Worm (Caenorhabditis elegans) whole organism, L3 larva: Measurements from ENCODE around the gene Y39A1A.17.

Experiments used
- ama-1 ChIP-seq: fragments of 150-350 bp; optimal IDR thresholded peaks from 2 replicates; lab custom pipeline; 2018
- ceh-16 ChIP-seq: sonication (generic microtip); optimal IDR thresholded peaks from 2 replicates; lab custom pipeline; 2017; ENCODE audit warnings: missing biosample characterization, missing genetic modification characterization
- ceh-28 ChIP-seq: fragments of 150-350 bp; optimal IDR thresholded peaks from 2 replicates; lab custom pipeline; 2014; ENCODE audit warnings: missing biosample characterization, missing genetic modification reagents, missing genetic modification characterization
- ceh-82 ChIP-seq: fragments of 150-350 bp; optimal IDR thresholded peaks from 2 replicates; lab custom pipeline; 2014; ENCODE audit warnings: missing biosample characterization, missing genetic modification characterization
- ceh-9 ChIP-seq: sonication (generic microtip); optimal IDR thresholded peaks from 2 replicates; lab custom pipeline; 2018; ENCODE audit warnings: missing biosample characterization, missing genetic modification characterization
- daf-12 ChIP-seq: fragments of 150-350 bp; optimal IDR thresholded peaks from 2 replicates; lab custom pipeline; 2014; ENCODE audit warnings: missing biosample characterization, missing genetic modification reagents, missing genetic modification characterization
- egl-27 ChIP-seq: sonication (generic microtip); optimal IDR thresholded peaks from 4 replicates; lab custom pipeline; 2017; ENCODE audit warnings: missing biosample characterization, missing genetic modification reagents, missing genetic modification characterization
- egl-5 ChIP-seq: fragments of 150-350 bp; optimal IDR thresholded peaks from 2 replicates; lab custom pipeline; 2017; ENCODE audit warnings: missing biosample characterization, missing genetic modification reagents, missing genetic modification characterization, inconsistent platforms
- elt-1 ChIP-seq: fragments of 150-350 bp; optimal IDR thresholded peaks from 2 replicates; lab custom pipeline; 2014; ENCODE audit warnings: missing biosample characterization, missing genetic modification characterization
- elt-2 ChIP-seq: sonication (generic microtip); optimal IDR thresholded peaks from 2 replicates; lab custom pipeline; 2016; ENCODE audit warnings: missing genetic modification reagents, mild to moderate bottlenecking, missing genetic modification characterization, missing compliant biosample characterization
- elt-3 ChIP-seq, 3 experiments: fragments of 150-350 bp in 1 of 3; sonication (generic microtip) in 2 of 3; optimal IDR thresholded peaks; 2 replicates in 2 of 3; 4 replicates in 1 of 3; lab custom pipeline; 2014 to 2017; ENCODE audit warnings: missing biosample characterization in 3 of 3, missing genetic modification characterization in 3 of 3
- eor-1 ChIP-seq, 2 experiments: fragments of 150-350 bp; optimal IDR thresholded peaks; 2 replicates each; lab custom pipeline; 2014 to 2018; ENCODE audit warnings: missing biosample characterization in 2 of 2, missing genetic modification characterization in 2 of 2
- fkh-10 ChIP-seq: sonication (generic microtip); optimal IDR thresholded peaks from 2 replicates; lab custom pipeline; 2017; ENCODE audit warnings: missing biosample characterization, missing genetic modification reagents, missing genetic modification characterization
- fkh-2 ChIP-seq: fragments of 150-350 bp; optimal IDR thresholded peaks from 2 replicates; lab custom pipeline; 2014; ENCODE audit warnings: missing biosample characterization, missing genetic modification reagents, missing genetic modification characterization
- fos-1 ChIP-seq: fragments of 150-350 bp; optimal IDR thresholded peaks from 2 replicates; lab custom pipeline; 2014; ENCODE audit warnings: missing biosample characterization, missing genetic modification characterization
- hmg-11 ChIP-seq: sonication (generic microtip); optimal IDR thresholded peaks from 2 replicates; lab custom pipeline; 2016; ENCODE audit warnings: missing genetic modification characterization, missing compliant biosample characterization
- jun-1 ChIP-seq: fragments of 150-350 bp; optimal IDR thresholded peaks from 2 replicates; lab custom pipeline; 2014; ENCODE audit warnings: missing biosample characterization, missing genetic modification reagents, missing genetic modification characterization
- lin-39 ChIP-seq: fragments of 150-350 bp; optimal IDR thresholded peaks from 2 replicates; lab custom pipeline; 2018; ENCODE audit warnings: missing biosample characterization, missing genetic modification reagents, missing genetic modification characterization
- lsy-12 ChIP-seq: sonication (generic microtip); optimal IDR thresholded peaks from 2 replicates; lab custom pipeline; 2016; ENCODE audit warnings: mild to moderate bottlenecking, missing genetic modification characterization, missing compliant biosample characterization
- mml-1 ChIP-seq: fragments of 150-350 bp; sonication (generic microtip); optimal IDR thresholded peaks from 3 replicates; lab custom pipeline; 2014; ENCODE audit warnings: missing biosample characterization, missing genetic modification characterization
- nfya-1 ChIP-seq: sonication (generic microtip); optimal IDR thresholded peaks from 2 replicates; lab custom pipeline; 2017; ENCODE audit warnings: missing genetic modification characterization, mild to moderate bottlenecking, missing compliant biosample characterization, antibody characterized with exemption, moderate library complexity; ENCODE audit not compliant: insufficient read depth
- nhr-12 ChIP-seq: fragments of 150-350 bp; optimal IDR thresholded peaks from 2 replicates; lab custom pipeline; 2014; ENCODE audit warnings: missing biosample characterization, missing genetic modification characterization
- nhr-23 ChIP-seq: fragments of 150-350 bp; optimal IDR thresholded peaks from 2 replicates; lab custom pipeline; 2014; ENCODE audit warnings: missing biosample characterization, missing genetic modification reagents, missing genetic modification characterization
- nhr-25 ChIP-seq: sonication (generic microtip); optimal IDR thresholded peaks from 2 replicates; lab custom pipeline; 2017; ENCODE audit warnings: missing biosample characterization, missing genetic modification characterization
- nhr-28 ChIP-seq: fragments of 150-350 bp; optimal IDR thresholded peaks from 2 replicates; lab custom pipeline; 2014; ENCODE audit warnings: missing biosample characterization, missing genetic modification characterization
- nhr-43 ChIP-seq: sonication (generic microtip); optimal IDR thresholded peaks from 2 replicates; lab custom pipeline; 2016; ENCODE audit warnings: mild to moderate bottlenecking, missing genetic modification characterization, missing compliant biosample characterization; ENCODE audit not compliant: poor library complexity, severe bottlenecking
- nhr-67 ChIP-seq: fragments of 150-350 bp; optimal IDR thresholded peaks from 2 replicates; lab custom pipeline; 2014; ENCODE audit warnings: missing biosample characterization, missing genetic modification characterization
- pha-4 ChIP-seq: fragments of 150-350 bp; optimal IDR thresholded peaks from 2 replicates; lab custom pipeline; 2014; ENCODE audit warnings: missing biosample characterization, missing genetic modification reagents, missing genetic modification characterization
- pqm-1 ChIP-seq: fragments of 150-350 bp; optimal IDR thresholded peaks from 2 replicates; lab custom pipeline; 2017; ENCODE audit warnings: missing biosample characterization, missing genetic modification characterization, inconsistent platforms
- sea-2 ChIP-seq: fragments of 150-350 bp; sonication (generic microtip); optimal IDR thresholded peaks from 4 replicates; lab custom pipeline; 2014; ENCODE audit warnings: missing biosample characterization, missing genetic modification reagents, missing genetic modification characterization
- skn-1 ChIP-seq: fragments of 150-350 bp; optimal IDR thresholded peaks from 2 replicates; lab custom pipeline; 2014; ENCODE audit warnings: missing biosample characterization, missing genetic modification characterization
- tbx-2 ChIP-seq: sonication (generic microtip); optimal IDR thresholded peaks from 2 replicates; lab custom pipeline; 2016; ENCODE audit warnings: mild to moderate bottlenecking, missing genetic modification characterization, missing compliant biosample characterization
- unc-39 ChIP-seq: sonication (generic microtip); optimal IDR thresholded peaks from 4 replicates; lab custom pipeline; 2017; ENCODE audit warnings: missing biosample characterization, missing genetic modification characterization
- unc-62 ChIP-seq: fragments of 150-350 bp; sonication (generic microtip); optimal IDR thresholded peaks from 4 replicates; lab custom pipeline; 2014; ENCODE audit warnings: missing biosample characterization, missing genetic modification reagents, missing genetic modification characterization
- zag-1 ChIP-seq: fragments of 150-350 bp; optimal IDR thresholded peaks from 2 replicates; lab custom pipeline; 2014; ENCODE audit warnings: missing biosample characterization, missing genetic modification characterization
- ztf-11 ChIP-seq: fragments of 150-350 bp; optimal IDR thresholded peaks from 2 replicates; lab custom pipeline; 2014; ENCODE audit warnings: missing biosample characterization, missing genetic modification characterization
- ztf-4 ChIP-seq: fragments of 150-350 bp; optimal IDR thresholded peaks from 2 replicates; lab custom pipeline; 2014; ENCODE audit warnings: missing biosample characterization, missing genetic modification characterization

The Y39A1A.17 gene

DNA sequence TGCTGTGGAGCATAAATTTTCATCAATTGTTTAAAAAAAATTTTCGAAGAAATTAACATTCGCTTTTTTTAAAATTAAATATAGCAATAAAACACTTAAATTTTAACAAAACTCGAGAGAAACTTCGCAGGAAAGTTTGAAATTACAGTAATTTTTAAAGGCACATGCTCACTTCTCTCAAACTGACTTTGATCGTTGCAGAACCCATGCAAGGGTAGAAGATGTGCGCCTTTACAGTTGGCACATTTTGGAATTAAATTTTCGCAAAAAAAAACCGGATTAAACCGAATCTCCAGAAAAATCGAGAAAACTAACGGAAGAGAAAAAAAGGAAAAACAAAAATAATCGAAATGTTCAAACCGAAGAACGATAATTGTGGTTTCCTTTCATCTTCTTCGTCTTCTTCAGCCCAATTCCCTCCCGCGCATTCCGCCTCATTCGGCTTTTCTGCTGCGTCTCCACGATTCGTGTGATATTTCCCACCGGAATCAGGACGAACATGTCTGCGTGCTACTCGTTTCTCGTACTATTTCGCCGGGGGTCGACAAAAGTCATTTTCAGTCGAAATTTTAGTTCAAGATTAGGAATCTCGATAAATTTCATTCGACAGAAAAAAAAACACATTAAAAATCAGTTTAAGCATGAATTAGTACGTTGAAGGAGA, 45.5 kb upstream of the Y39A1A.17 start:
- TF ChIP-seq hmg-11 (tag; lab: Kevin White, UChicago) (peak; percentile 23), pqm-1 (tag; lab: Kevin White, UChicago) (no peak), nhr-25 (tag; lab: Kevin White, UChicago) (peak; percentile 45), nhr-23 (tag; lab: Kevin White, UChicago) (peak; percentile 67), ama-1 (lab: Kevin White, UChicago) (peak; percentile 8), ceh-16 (tag; lab: Kevin White, UChicago) (no peak), nhr-43 (tag; lab: Kevin White, UChicago) (peak; percentile 30)
- TF ChIP-seq, all 47 proteins: peak for 5

DNA sequence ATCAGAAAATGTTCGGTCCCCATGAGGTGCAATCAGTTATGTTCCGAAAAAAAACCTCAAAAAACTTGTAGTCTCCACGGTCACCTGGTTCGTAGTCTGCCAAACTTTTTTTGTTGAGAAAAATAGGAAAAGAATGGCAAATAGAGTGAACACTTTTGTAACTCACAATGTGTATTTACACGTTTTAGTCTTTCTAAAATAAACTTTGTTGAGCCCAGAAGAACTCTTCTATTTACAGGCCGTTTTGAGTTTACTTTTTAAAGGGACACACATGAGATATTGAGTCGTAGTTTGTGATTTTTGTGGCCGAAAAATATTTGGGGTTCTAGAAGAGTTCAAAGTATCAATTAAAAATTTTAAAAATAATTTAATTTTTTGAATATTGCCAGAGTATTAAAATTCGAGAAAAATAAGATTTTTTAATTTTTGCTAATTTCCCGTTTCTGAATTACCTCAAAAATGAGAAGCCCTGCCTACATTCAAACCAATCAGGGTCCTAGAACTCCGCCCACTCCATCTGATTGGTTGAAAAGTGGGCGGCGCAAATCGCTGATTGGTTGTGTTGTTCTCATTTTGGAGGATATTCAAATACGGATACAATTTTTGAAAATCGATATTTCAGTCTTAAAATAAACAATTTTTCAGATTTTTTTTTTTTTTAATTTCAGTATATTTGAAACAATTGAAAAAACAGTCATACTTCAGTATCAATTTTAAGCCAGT, 43.8 kb upstream of the Y39A1A.17 start:
- TF ChIP-seq nfya-1 (tag; lab: Kevin White, UChicago) (peak; percentile 89), lsy-12 (tag; lab: Kevin White, UChicago) (no peak), ceh-9 (tag; lab: Kevin White, UChicago) (no peak), nhr-23 (tag; lab: Kevin White, UChicago) (no peak), ztf-4 (no peak), pha-4 (tag; lab: Kevin White, UChicago) (peak; percentile 94)

DNA sequence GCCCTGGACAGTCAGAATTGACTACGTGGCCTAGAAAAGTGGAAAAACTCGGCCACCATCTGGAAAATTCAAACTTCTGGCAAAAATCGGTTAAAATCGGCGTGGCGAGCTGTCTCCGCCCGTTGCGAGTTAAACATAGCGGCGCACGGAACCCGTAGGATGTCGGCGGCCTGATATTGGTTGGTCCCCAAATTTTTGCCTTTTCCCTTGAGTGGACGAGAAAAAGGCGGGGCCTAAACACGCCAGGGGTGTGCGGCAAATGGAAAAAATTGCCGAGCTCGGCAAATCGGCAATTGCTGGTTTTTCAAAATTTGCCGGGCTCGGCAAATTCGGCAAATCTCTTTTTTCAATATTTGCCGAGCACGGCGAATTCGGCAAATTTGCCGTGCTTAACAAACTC, 42.4 kb upstream of the Y39A1A.17 start:
- TF ChIP-seq zag-1 (tag; lab: Kevin White, UChicago) (no peak), nhr-28 (no peak), ceh-9 (tag; lab: Kevin White, UChicago) (no peak), mml-1 (no peak), egl-5 (tag; lab: Kevin White, UChicago) (no peak), pqm-1 (tag; lab: Kevin White, UChicago) (no peak), nhr-67 (tag; lab: Kevin White, UChicago) (no peak)

DNA sequence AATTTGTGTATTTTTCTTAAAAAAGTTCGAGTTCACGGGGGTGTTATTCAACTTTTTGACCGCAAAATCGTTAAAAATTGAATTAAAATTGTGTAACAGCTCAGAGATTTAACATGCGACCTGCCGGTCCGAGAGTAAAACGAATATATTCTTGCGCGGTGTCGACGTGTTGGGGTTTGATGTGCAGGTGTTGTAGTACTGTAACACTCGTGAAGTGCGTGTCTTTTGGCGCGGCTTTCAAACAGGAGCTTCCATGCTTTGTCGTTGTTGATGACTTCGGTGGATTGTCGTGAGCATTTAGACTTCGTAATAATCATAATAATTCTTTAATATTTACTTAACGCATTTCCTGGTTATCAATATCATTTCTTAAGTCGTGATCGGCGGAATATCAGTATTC, 39.6 kb upstream of the Y39A1A.17 start, which contains the start of gene tat-3:
Gene tat-3 (minus strand): TSS at position 196 of the 400 bp plus-strand sequence.
- no peak for TF ChIP-seq elt-3 (tag; optimal IDR thresholded peaks at IDR 0.05; lab: Kevin White, UChicago)
- peak; percentile 21 for TF ChIP-seq pha-4 (tag; lab: Kevin White, UChicago)

DNA sequence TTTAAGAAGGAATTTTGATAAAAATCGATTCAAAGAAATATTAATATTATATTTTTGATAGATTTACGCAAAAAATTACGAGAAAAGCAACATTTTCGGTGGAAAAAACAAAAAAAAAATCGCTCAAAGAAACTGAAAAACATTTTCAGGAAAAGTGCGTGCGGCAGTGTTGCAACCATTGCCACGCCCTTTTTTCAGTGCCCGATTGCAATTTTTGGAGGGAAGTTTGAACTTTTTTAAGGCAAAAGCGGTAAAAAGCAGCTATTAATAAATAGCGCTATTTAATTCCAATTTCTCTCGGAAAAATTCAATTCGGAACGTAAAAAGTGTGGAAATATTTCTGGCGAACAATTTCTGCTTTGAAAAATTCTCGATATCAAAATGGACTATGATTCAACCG, 30.1 kb upstream of the Y39A1A.17 start:
- TF ChIP-seq fkh-2 (tag; lab: Kevin White, UChicago) (no peak), unc-39 (tag; lab: Kevin White, UChicago) (no peak), pqm-1 (tag; lab: Kevin White, UChicago) (no peak), skn-1 (tag; lab: Kevin White, UChicago) (no peak), unc-62 (no peak), ceh-82 (tag; lab: Kevin White, UChicago) (no peak), daf-12 (tag; lab: Kevin White, UChicago) (no peak), ama-1 (lab: Kevin White, UChicago) (no peak), egl-5 (tag; lab: Kevin White, UChicago) (no peak), sea-2 (no peak)

DNA sequence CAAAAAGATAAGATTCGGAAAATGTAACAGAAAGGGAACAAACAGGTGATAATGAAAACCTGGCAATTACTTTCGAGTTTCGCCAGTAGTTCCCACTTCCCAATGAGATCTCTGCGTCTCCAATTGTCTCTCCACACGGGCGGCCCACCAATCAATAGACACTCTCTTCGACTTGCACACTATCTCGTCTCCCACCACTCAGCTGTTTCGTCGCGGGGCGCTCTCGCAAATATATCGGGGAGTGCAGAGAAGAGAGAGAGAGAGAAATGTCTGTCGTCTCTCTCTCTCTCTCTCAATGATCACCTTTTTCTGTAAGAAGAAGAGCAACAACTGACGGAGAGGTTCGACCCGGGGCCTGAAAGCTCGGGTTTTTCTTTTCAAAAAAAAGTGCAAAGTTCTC, 29.3 kb upstream of the Y39A1A.17 start:
- TF ChIP-seq ceh-28: peak; percentile 95
- TF ChIP-seq nhr-43 (tag; lab: Kevin White, UChicago): peak; percentile 22
- TF ChIP-seq nhr-67 (tag; lab: Kevin White, UChicago): no peak
- no peak for TF ChIP-seq nhr-28
- no peak for TF ChIP-seq ceh-9 (tag; lab: Kevin White, UChicago)
- peak; percentile 87 for TF ChIP-seq jun-1 (tag; lab: Kevin White, UChicago)
- TF ChIP-seq pha-4 (tag; lab: Kevin White, UChicago): peak; percentile 88
- peak; percentile 29 for TF ChIP-seq egl-27
- TF ChIP-seq nhr-12 (tag; lab: Kevin White, UChicago): no peak
- TF ChIP-seq tbx-2 (tag; lab: Kevin White, UChicago): peak; percentile 33
- TF ChIP-seq ceh-82 (tag; lab: Kevin White, UChicago): peak; percentile 45
- TF ChIP-seq fos-1 (tag; lab: Kevin White, UChicago): no peak
- TF ChIP-seq fkh-2 (tag; lab: Kevin White, UChicago): no peak
- peak; percentile 68 for TF ChIP-seq pqm-1 (tag; lab: Kevin White, UChicago)
- no peak for TF ChIP-seq elt-3 (tag; optimal IDR thresholded peaks at IDR 0.05; lab: Kevin White, UChicago)
- peak; percentile 81 for TF ChIP-seq nhr-25 (tag; lab: Kevin White, UChicago)
- TF ChIP-seq elt-2: peak; percentile 86
- TF ChIP-seq sea-2: no peak
- peak; percentile 20 for TF ChIP-seq skn-1 (tag; lab: Kevin White, UChicago)
- TF ChIP-seq fkh-10: peak; percentile 29
- no peak for TF ChIP-seq eor-1 (tag; optimal IDR thresholded peaks at IDR 0.05; lab: Kevin White, UChicago)
- peak; percentile 75 for TF ChIP-seq nhr-23 (tag; lab: Kevin White, UChicago)
- no peak for TF ChIP-seq ztf-4
- no peak for TF ChIP-seq unc-39 (tag; lab: Kevin White, UChicago)
- no peak for TF ChIP-seq ztf-11 (tag; lab: Kevin White, UChicago)
- peak; percentile 71 for TF ChIP-seq lsy-12 (tag; lab: Kevin White, UChicago)
- TF ChIP-seq elt-1 (tag; lab: Kevin White, UChicago): peak; percentile 1
- peak; percentile 86 for TF ChIP-seq lin-39 (tag; lab: Kevin White, UChicago)
